Worm (Caenorhabditis elegans) whole organism, L1 larva: ENCODE data around the gene M02D8.5.

ENCODE experiments used
- C04F5.9 ChIP-seq: sonication (generic microtip); optimal IDR thresholded peaks from 2 replicates; lab custom pipeline; 2016; ENCODE audit warnings: missing genetic modification characterization, missing compliant biosample characterization
- aly-2 ChIP-seq: fragments of 150-350 bp; optimal IDR thresholded peaks from 2 replicates; lab custom pipeline; 2014; ENCODE audit warnings: missing biosample characterization, missing genetic modification characterization
- ceh-88 ChIP-seq: fragments of 200-800 bp; sonication (Bioruptor generic); IDR thresholded peaks from 2 replicates; pipeline ENCODE4 v1.3.6; 2022; ENCODE audit warnings: missing genetic modification characterization, missing compliant biosample characterization
- elt-2 ChIP-seq: sonication (generic microtip); optimal IDR thresholded peaks from 2 replicates; lab custom pipeline; 2016; ENCODE audit warnings: missing genetic modification characterization, mild to moderate bottlenecking, inconsistent platforms, missing compliant biosample characterization, missing genetic modification reagents
- isw-1 ChIP-seq: fragments of 200-800 bp; sonication (Bioruptor generic); IDR thresholded peaks from 2 replicates; pipeline ENCODE4 v1.3.6; 2022; ENCODE audit warnings: missing genetic modification characterization, missing compliant biosample characterization
- lsy-2 ChIP-seq, 2 experiments: fragments of 150-350 bp; optimal IDR thresholded peaks; 2 replicates each; lab custom pipeline; 2014; ENCODE audit warnings: missing biosample characterization in 2 of 2, missing genetic modification characterization in 2 of 2
- nhr-11 ChIP-seq: fragments of 150-350 bp; optimal IDR thresholded peaks from 2 replicates; lab custom pipeline; 2014; ENCODE audit warnings: missing biosample characterization, missing genetic modification characterization
- pag-3 ChIP-seq: sonication (generic microtip); optimal IDR thresholded peaks from 2 replicates; lab custom pipeline; 2017; ENCODE audit warnings: missing genetic modification characterization, mild to moderate bottlenecking, missing compliant biosample characterization, antibody characterized with exemption, borderline replicate concordance; ENCODE audit not compliant: insufficient read depth
- pqm-1 ChIP-seq: sonication (generic microtip); optimal IDR thresholded peaks from 3 replicates; lab custom pipeline; 2017; ENCODE audit warnings: missing biosample characterization, missing genetic modification characterization
- rnt-1 ChIP-seq: sonication (generic microtip); optimal IDR thresholded peaks from 2 replicates; lab custom pipeline; 2016; ENCODE audit warnings: mild to moderate bottlenecking, missing genetic modification characterization, moderate library complexity, missing compliant biosample characterization
- tlp-1 ChIP-seq: fragments of 150-350 bp; optimal IDR thresholded peaks from 2 replicates; lab custom pipeline; 2014; ENCODE audit warnings: missing biosample characterization, missing genetic modification characterization
- unc-62 ChIP-seq: fragments of 150-350 bp; optimal IDR thresholded peaks from 2 replicates; lab custom pipeline; 2014; ENCODE audit warnings: missing biosample characterization, missing genetic modification reagents, missing genetic modification characterization
- zag-1 ChIP-seq: fragments of 150-350 bp; optimal IDR thresholded peaks from 2 replicates; lab custom pipeline; 2014; ENCODE audit warnings: missing biosample characterization, missing genetic modification characterization

- TF ChIP-seq nhr-11 (tag; lab: Kevin White, UChicago) (no peak), isw-1 (no peak), aly-2 (tag; lab: Kevin White, UChicago) (no peak), lsy-2 (tag; optimal IDR thresholded peaks at IDR 0.05; lab: Kevin White, UChicago) (peak in 1 of 2 experiments; percentile 3), pag-3 (no peak), zag-1 (tag; lab: Kevin White, UChicago) (no peak), pqm-1 (no peak), rnt-1 (tag; lab: Kevin White, UChicago) (peak; percentile 30), unc-62 (GFP tag; lab: Kevin White, UChicago) (no peak), elt-2 (tag; lab: Kevin White, UChicago) (no peak), tlp-1 (tag; lab: Kevin White, UChicago) (no peak), ceh-88 (GFP tag; lab: Robert Waterston, UW) (no peak), C04F5.9 (no peak)
Observed at ce11 chrX:8796699-8797282, 35.4 kb upstream of the M02D8.5 start, which contains the start of gene R04E5.7.
